Fruit fly (Drosophila melanogaster): ENCODE data around the gene Prosbeta3.

dm6 chr3R:8998243-8998642, 7.8 kb downstream of the Prosbeta3 start:
- TF ChIP-seq CG7101 (tag; optimal IDR thresholded peaks at IDR 0.05) (no peak), pad (GFP tag; optimal IDR thresholded peaks at IDR 0.05) (no peak), CG14711 (tag; optimal IDR thresholded peaks at IDR 0.05) (no peak), kay (GFP tag; ENCODE audit: borderline replicate concordance) (no peak), toe (GFP tag; optimal IDR thresholded peaks at IDR 0.05) (no peak), CG1620 (GFP tag; optimal IDR thresholded peaks at IDR 0.05) (no peak), Clk (GFP tag; optimal IDR thresholded peaks at IDR 0.05) (no peak), tj (GFP tag; optimal IDR thresholded peaks at IDR 0.05) (no peak), CG12768 (GFP tag; optimal IDR thresholded peaks at IDR 0.05) (no peak), cnc (optimal IDR thresholded peaks at IDR 0.05) (no peak), Hr96 (GFP tag; optimal IDR thresholded peaks at IDR 0.05) (no peak)

Data from whole organism, adult.